Worm (Caenorhabditis elegans): ENCODE data around the gene ttr-1.
A peak's percentile ranks its signal among the peaks of the same experiment; 100 is the strongest.

ttr-1 gene

DNA sequence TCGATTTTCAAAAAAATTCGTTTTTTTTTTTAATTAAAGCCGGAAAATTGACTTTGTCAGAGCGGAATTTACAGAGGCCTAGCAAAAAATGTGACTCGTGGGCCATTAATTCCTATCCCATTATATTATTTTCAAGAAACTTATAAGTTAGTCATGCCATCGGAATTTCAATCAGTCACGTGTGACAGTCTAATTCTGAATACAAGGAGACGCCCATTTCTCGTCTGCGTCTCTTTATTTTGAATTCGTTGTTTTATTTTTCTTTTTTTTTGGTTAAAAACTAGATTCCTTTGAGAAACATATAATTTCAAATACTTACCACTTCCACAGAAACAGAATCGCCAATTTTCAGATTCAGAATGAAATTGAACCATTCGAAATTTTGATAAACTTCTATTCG, 20.1 kb upstream of the ttr-1 start:
- TF ChIP-seq F55B11.4 (tag; optimal IDR thresholded peaks at IDR 0.05; ENCODE audit: borderline replicate concordance, insufficient read depth) (no peak), ceh-40 (GFP tag; IDR thresholded peaks at IDR 0.05) (no peak), egl-44 (GFP tag; IDR thresholded peaks at IDR 0.05) (no peak), hmg-1.2 (GFP tag; IDR thresholded peaks at IDR 0.05) (peak; percentile 14; the same call in 1 of the 2 replicates), D2030.7 (GFP tag; IDR thresholded peaks at IDR 0.05) (no peak), Y79H2A.3 (GFP tag; conservative IDR thresholded peaks at IDR 0.05) (no peak), ztf-22 (GFP tag; optimal IDR thresholded peaks at IDR 0.05) (no peak), cebp-1 (GFP tag; IDR thresholded peaks at IDR 0.05) (no peak), cebp-1 (tag; optimal IDR thresholded peaks at IDR 0.05) (peak; percentile 11), ztf-25 (GFP tag; IDR thresholded peaks at IDR 0.05) (no peak), lin-40 (tag; optimal IDR thresholded peaks at IDR 0.05) (no peak), C06A6.2 (GFP tag; conservative IDR thresholded peaks at IDR 0.05) (no peak), lir-1 (GFP tag; conservative IDR thresholded peaks at IDR 0.05) (no peak)

DNA sequence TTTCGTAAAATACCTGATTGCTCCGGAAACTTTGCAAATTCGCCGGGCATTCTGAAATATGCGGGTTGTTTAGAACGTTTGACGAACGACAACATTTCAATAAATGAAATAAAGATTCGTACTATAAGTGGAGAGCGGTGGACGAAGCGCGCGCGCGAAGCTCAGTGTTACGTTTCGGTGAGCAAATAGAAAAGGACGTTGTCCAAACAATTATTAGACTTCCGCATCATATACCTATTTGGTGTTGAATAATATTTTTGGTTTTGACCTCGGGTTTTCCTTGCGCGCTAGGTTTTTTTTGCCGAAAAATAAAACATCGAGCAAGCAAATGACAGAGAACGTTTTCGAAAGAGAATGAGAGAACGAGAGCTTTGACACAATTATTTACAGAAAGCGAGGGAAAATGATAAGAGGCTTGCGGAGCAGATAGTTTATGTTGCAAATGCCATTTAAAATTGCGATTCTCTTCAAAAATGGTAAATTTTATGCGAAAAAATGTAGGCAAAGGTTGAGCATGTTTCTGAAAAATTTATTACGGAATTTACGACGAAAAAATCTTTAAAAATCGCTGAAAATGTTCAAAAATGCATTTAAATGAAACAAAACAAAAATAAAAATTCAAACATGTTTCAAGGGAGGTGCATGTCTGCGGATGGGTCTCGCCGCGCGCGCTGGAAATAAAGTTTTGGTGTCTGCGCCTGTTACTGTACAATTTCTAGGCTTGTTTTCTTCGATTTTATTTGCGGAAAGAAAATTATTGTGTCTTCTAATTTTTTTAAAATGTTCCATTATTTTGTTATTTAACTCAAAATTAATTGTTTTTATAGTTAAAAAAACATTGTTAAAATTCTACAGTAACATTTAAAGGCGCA, 18.0 kb upstream of the ttr-1 start, which contains the start of the genes cyld-1 and F40F12.9:
cyld-1 (minus strand) TSS at position 51 of the 872 bp plus-strand sequence.
F40F12.9 (plus strand) TSS at position 721 of the 872 bp plus-strand sequence.
- TF ChIP-seq tlf-1 (GFP tag; optimal IDR thresholded peaks at IDR 0.05), result no peak
- no peak for TF ChIP-seq mxl-1 (tag; optimal IDR thresholded peaks at IDR 0.05)
- TF ChIP-seq efl-1 (GFP tag; optimal IDR thresholded peaks at IDR 0.05), result peak; percentile 25
- TF ChIP-seq snpc-1.3 (tag; optimal IDR thresholded peaks at IDR 0.05; ENCODE audit: insufficient read depth), result peak; percentile 60
- peak; percentile 83 for TF ChIP-seq F33H1.4 (GFP tag; IDR thresholded peaks at IDR 0.05)
- no peak for TF ChIP-seq cebp-1 (GFP tag; IDR thresholded peaks at IDR 0.05)
- peak; percentile 35 for TF ChIP-seq cebp-1 (tag; optimal IDR thresholded peaks at IDR 0.05)
- TF ChIP-seq snpc-4 (GFP tag; optimal IDR thresholded peaks at IDR 0.05), result no peak
- no peak for TF ChIP-seq snpc-4 (tag; optimal IDR thresholded peaks at IDR 0.05)
- TF ChIP-seq C17E4.6 (GFP tag; IDR thresholded peaks at IDR 0.05), result no peak
- peak; percentile 55 for TF ChIP-seq madf-8 (GFP tag; conservative IDR thresholded peaks at IDR 0.05)
- TF ChIP-seq F10E7.11 (tag; optimal IDR thresholded peaks at IDR 0.05), result no peak
- peak; percentile 75 for TF ChIP-seq madf-6 (GFP tag; IDR thresholded peaks at IDR 0.05)
- TF ChIP-seq lsl-1 (GFP tag; optimal IDR thresholded peaks at IDR 0.05), result peak; percentile 86
- TF ChIP-seq dpff-1 (tag; optimal IDR thresholded peaks at IDR 0.05), result no peak
- no peak for TF ChIP-seq ceh-27 (GFP tag; optimal IDR thresholded peaks at IDR 0.05)
- TF ChIP-seq ceh-91 (GFP tag; IDR thresholded peaks at IDR 0.05), result peak; percentile 60
- no peak for TF ChIP-seq zfh-2 (GFP tag; conservative IDR thresholded peaks at IDR 0.05)
- no peak for TF ChIP-seq ceh-79 (tag; optimal IDR thresholded peaks at IDR 0.05)
- no peak for TF ChIP-seq attf-6 (GFP tag; IDR thresholded peaks at IDR 0.05)
- no peak for TF ChIP-seq nhr-179 (tag; optimal IDR thresholded peaks at IDR 0.05)
- TF ChIP-seq nhr-80 (tag; optimal IDR thresholded peaks at IDR 0.05), result peak; percentile 62
- TF ChIP-seq F39B2.1 (GFP tag; IDR thresholded peaks at IDR 0.05), result no peak
- peak; percentile 6 for TF ChIP-seq xnd-1 (tag; optimal IDR thresholded peaks at IDR 0.05)
- TF ChIP-seq nhr-120 (GFP tag; IDR thresholded peaks at IDR 0.05), result no peak
- no peak for TF ChIP-seq F52B5.7 (tag; optimal IDR thresholded peaks at IDR 0.05)
- no peak for TF ChIP-seq aptf-3 (GFP tag; IDR thresholded peaks at IDR 0.05)
- no peak for TF ChIP-seq F23B12.7 (tag; optimal IDR thresholded peaks at IDR 0.05; ENCODE audit: insufficient read depth)
- no peak for TF ChIP-seq dpl-1 (GFP tag; optimal IDR thresholded peaks at IDR 0.05)
- TF ChIP-seq ceh-58 (GFP tag; IDR thresholded peaks at IDR 0.05), result no peak
- TF ChIP-seq D2030.7 (GFP tag; IDR thresholded peaks at IDR 0.05), result peak; percentile 50
- no peak for TF ChIP-seq lin-35 (GFP tag; optimal IDR thresholded peaks at IDR 0.05)
- TF ChIP-seq snpc-3.4 (tag; optimal IDR thresholded peaks at IDR 0.05), result peak; percentile 18
- peak; percentile 5 for TF ChIP-seq snpc-1.1 (tag; optimal IDR thresholded peaks at IDR 0.05; ENCODE audit: insufficient read depth)

Data from whole organism, young adult.